Worm (Caenorhabditis elegans) whole organism, mixed stage, embryonic: ENCODE measurements around the gene alh-3.

Source experiments
- lin-13 ChIP-seq: fragments of 150-350 bp; optimal IDR thresholded peaks from 2 replicates; lab custom pipeline; 2014; ENCODE audit warnings: missing biosample characterization, missing genetic modification characterization
- nhr-12 ChIP-seq: fragments of 150-350 bp; optimal IDR thresholded peaks from 2 replicates; lab custom pipeline; 2014; ENCODE audit warnings: missing biosample characterization, missing genetic modification characterization
- nhr-76 ChIP-seq: sonication (generic microtip); optimal IDR thresholded peaks from 2 replicates; lab custom pipeline; 2017; ENCODE audit warnings: missing biosample characterization, missing genetic modification characterization
- ztf-11 ChIP-seq: fragments of 150-350 bp; optimal IDR thresholded peaks from 2 replicates; lab custom pipeline; 2014; ENCODE audit warnings: missing biosample characterization, missing genetic modification characterization

- TF ChIP-seq nhr-76 (no peak), lin-13 (tag; lab: Kevin White, UChicago) (no peak), nhr-12 (tag; lab: Kevin White, UChicago) (no peak), ztf-11 (no peak)
These were observed 36.8 kb upstream of the alh-3 start, which contains the start of gene cyb-2.1 for ce11 chrIV:10985568-10986035.
